Worm (Caenorhabditis elegans): ENCODE results near the gene cgr-1.

- no peak for TF ChIP-seq elt-3 (tag; optimal IDR thresholded peaks at IDR 0.05)
- no peak for TF ChIP-seq elt-1 (tag; optimal IDR thresholded peaks at IDR 0.05)
- TF ChIP-seq ztf-4 (tag; optimal IDR thresholded peaks at IDR 0.05), result no peak
- no peak for TF ChIP-seq fkh-10 (GFP tag; optimal IDR thresholded peaks at IDR 0.05)
- TF ChIP-seq aly-2 (tag; optimal IDR thresholded peaks at IDR 0.05), result no peak
- TF ChIP-seq egl-27 (tag; optimal IDR thresholded peaks at IDR 0.05), result no peak
- no peak for TF ChIP-seq daf-12 (tag; optimal IDR thresholded peaks at IDR 0.05)
- no peak for TF ChIP-seq skn-1 (tag; optimal IDR thresholded peaks at IDR 0.05)
- TF ChIP-seq ceh-28 (tag; optimal IDR thresholded peaks at IDR 0.05), result no peak
- TF ChIP-seq lin-39 (tag; optimal IDR thresholded peaks at IDR 0.05), result no peak
- TF ChIP-seq ama-1 (optimal IDR thresholded peaks at IDR 0.05), result no peak
- TF ChIP-seq fos-1 (tag; optimal IDR thresholded peaks at IDR 0.05), result no peak
- TF ChIP-seq nhr-28 (tag; optimal IDR thresholded peaks at IDR 0.05), result no peak
- TF ChIP-seq fkh-2 (tag; optimal IDR thresholded peaks at IDR 0.05), result no peak
Observed at ce11 chrX:3617218-3617617, 17.0 kb upstream of the cgr-1 start, which contains the start of gene del-9.
